Worm (Caenorhabditis elegans) whole organism, L4 larva: ENCODE data around the gene lido-8.

Experiments used
- F10B5.3 ChIP-seq: sonication (generic microtip); optimal IDR thresholded peaks from 2 replicates; lab custom pipeline; 2016; ENCODE audit warnings: mild to moderate bottlenecking, missing genetic modification characterization, missing compliant biosample characterization
- F44E2.7 ChIP-seq: fragments of 200-800 bp; sonication (Bioruptor generic); IDR thresholded peaks from 2 replicates; pipeline ENCODE4 v2.1.2; 2022; ENCODE audit warnings: missing genetic modification characterization, missing compliant biosample characterization
- R02D3.7 ChIP-seq: fragments of 150-350 bp; sonication (generic microtip); optimal IDR thresholded peaks from 3 replicates; lab custom pipeline; 2014; ENCODE audit warnings: missing biosample characterization, missing genetic modification characterization
- T20F7.1 ChIP-seq: fragments of 200-800 bp; sonication (Bioruptor generic); optimal IDR thresholded peaks from 2 replicates; lab custom pipeline; 2018; ENCODE audit warnings: mild to moderate bottlenecking, missing genetic modification characterization, missing compliant biosample characterization
- T26A8.4 ChIP-seq: fragments of 200-800 bp; sonication (Bioruptor generic); IDR thresholded peaks from 2 replicates; pipeline ENCODE4 v1.3.6; 2022; ENCODE audit warnings: missing genetic modification characterization, missing compliant biosample characterization
- Y48G9A.11 ChIP-seq: fragments of 200-800 bp; sonication (Bioruptor generic); IDR thresholded peaks from 2 replicates; pipeline ENCODE4 v1.3.6; 2022; ENCODE audit warnings: missing genetic modification reagents, missing genetic modification characterization, missing compliant biosample characterization
- aly-2 ChIP-seq: sonication (generic microtip); optimal IDR thresholded peaks from 2 replicates; lab custom pipeline; 2018; ENCODE audit warnings: missing biosample characterization, missing genetic modification characterization
- ceh-20 ChIP-seq: fragments of 200-800 bp; sonication (Bioruptor generic); IDR thresholded peaks from 2 replicates; pipeline ENCODE4 v1.3.6; 2022; ENCODE audit warnings: missing genetic modification reagents, missing genetic modification characterization, missing compliant biosample characterization
- ceh-32 ChIP-seq: sonication (generic microtip); optimal IDR thresholded peaks from 2 replicates; lab custom pipeline; 2016; ENCODE audit warnings: mild to moderate bottlenecking, missing genetic modification characterization, missing compliant biosample characterization; ENCODE audit not compliant: poor library complexity
- ceh-44 ChIP-seq: fragments of 200-800 bp; sonication (Bioruptor generic); IDR thresholded peaks from 2 replicates; pipeline ENCODE4 v1.3.6; 2022; ENCODE audit warnings: missing genetic modification reagents, missing genetic modification characterization, missing compliant biosample characterization
- ceh-62 ChIP-seq: sonication (generic microtip); optimal IDR thresholded peaks from 2 replicates; lab custom pipeline; 2017; ENCODE audit warnings: missing biosample characterization, missing genetic modification characterization
- ceh-82 ChIP-seq: sonication (generic microtip); optimal IDR thresholded peaks from 2 replicates; lab custom pipeline; 2017; ENCODE audit warnings: missing biosample characterization, missing genetic modification characterization
- ces-1 ChIP-seq: fragments of 150-350 bp; sonication (generic microtip); optimal IDR thresholded peaks from 4 replicates; lab custom pipeline; 2014; ENCODE audit warnings: missing biosample characterization, missing genetic modification reagents, missing genetic modification characterization
- cey-2 ChIP-seq: sonication (generic microtip); optimal IDR thresholded peaks from 3 replicates; lab custom pipeline; 2017; ENCODE audit warnings: missing genetic modification characterization, mild to moderate bottlenecking, missing compliant biosample characterization, antibody characterized with exemption, borderline replicate concordance; ENCODE audit not compliant: insufficient read depth
- ctbp-1 ChIP-seq: fragments of 200-800 bp; sonication (Bioruptor generic); IDR thresholded peaks from 2 replicates; pipeline ENCODE4 v1.3.6; 2022; ENCODE audit warnings: missing genetic modification reagents, missing genetic modification characterization, missing compliant biosample characterization
- daf-12 ChIP-seq: fragments of 150-350 bp; optimal IDR thresholded peaks from 2 replicates; lab custom pipeline; 2014; ENCODE audit warnings: missing biosample characterization, missing genetic modification reagents, missing genetic modification characterization
- daf-19 ChIP-seq: fragments of 200-800 bp; sonication (Bioruptor generic); conservative IDR thresholded peaks from 2 replicates; pipeline ENCODE4 v1.3.6; 2022; ENCODE audit warnings: missing genetic modification characterization, missing compliant biosample characterization
- dmd-6 ChIP-seq: fragments of 200-800 bp; sonication (Bioruptor generic); IDR thresholded peaks from 2 replicates; pipeline ENCODE4 v1.3.6; 2022; ENCODE audit warnings: missing genetic modification reagents, missing genetic modification characterization, missing compliant biosample characterization
- dpl-1 ChIP-seq: fragments of 150-350 bp; optimal IDR thresholded peaks from 2 replicates; lab custom pipeline; 2014; ENCODE audit warnings: missing biosample characterization, missing genetic modification reagents, missing genetic modification characterization
- egl-27 ChIP-seq: sonication (generic microtip); optimal IDR thresholded peaks from 3 replicates; lab custom pipeline; 2017; ENCODE audit warnings: missing biosample characterization, missing genetic modification reagents, missing genetic modification characterization
- fos-1 ChIP-seq: fragments of 150-350 bp; optimal IDR thresholded peaks from 2 replicates; lab custom pipeline; 2014; ENCODE audit warnings: missing biosample characterization, missing genetic modification characterization
- gei-8 ChIP-seq: fragments of 200-800 bp; sonication (Bioruptor generic); optimal IDR thresholded peaks from 2 replicates; lab custom pipeline; 2018; ENCODE audit warnings: mild to moderate bottlenecking, missing genetic modification characterization, missing compliant biosample characterization
- hif-1 ChIP-seq, 2 experiments: sonication (generic microtip); optimal IDR thresholded peaks; 2 replicates each; lab custom pipeline; 2016 to 2017; ENCODE audit warnings: missing compliant biosample characterization in 2 of 2, missing genetic modification characterization in 2 of 2, missing genetic modification reagents in 2 of 2, missing genotype in 2 of 2, mild to moderate bottlenecking in 1 of 2
- hlh-11 ChIP-seq: fragments of 200-800 bp; sonication (Bioruptor generic); optimal IDR thresholded peaks from 2 replicates; lab custom pipeline; 2018; ENCODE audit warnings: mild to moderate bottlenecking, missing genetic modification characterization, missing compliant biosample characterization
- hmg-1.1 ChIP-seq: fragments of 200-800 bp; sonication (Bioruptor generic); IDR thresholded peaks from 2 replicates; pipeline ENCODE4 v1.3.6; 2022; ENCODE audit warnings: missing genetic modification reagents, missing genetic modification characterization, missing compliant biosample characterization
- lim-7 ChIP-seq: fragments of 200-800 bp; sonication (Bioruptor generic); IDR thresholded peaks from 2 replicates; pipeline ENCODE4 v1.3.6; 2022; ENCODE audit warnings: missing genetic modification characterization, missing compliant biosample characterization
- lin-13 ChIP-seq: fragments of 150-350 bp; optimal IDR thresholded peaks from 2 replicates; lab custom pipeline; 2014; ENCODE audit warnings: missing biosample characterization, missing genetic modification reagents, missing genetic modification characterization
- lin-15B ChIP-seq: fragments of 150-350 bp; sonication (generic microtip); optimal IDR thresholded peaks from 3 replicates; lab custom pipeline; 2014; ENCODE audit warnings: missing biosample characterization, missing genetic modification characterization
- lin-29 ChIP-seq: fragments of 200-800 bp; sonication (Bioruptor generic); IDR thresholded peaks from 2 replicates; pipeline ENCODE4 v1.3.6; 2022; ENCODE audit warnings: missing genetic modification reagents, missing genetic modification characterization, missing compliant biosample characterization
- lir-3 ChIP-seq: sonication (generic microtip); optimal IDR thresholded peaks from 2 replicates; lab custom pipeline; 2016; ENCODE audit warnings: mild to moderate bottlenecking, missing genetic modification characterization, missing compliant biosample characterization
- madf-5 ChIP-seq, 2 experiments: fragments of 200-800 bp; sonication (Bioruptor generic); IDR thresholded peaks; 2 replicates each; pipeline ENCODE4 v1.3.6; 2022; ENCODE audit warnings: missing compliant biosample characterization in 2 of 2, missing genetic modification characterization in 2 of 2
- madf-9 ChIP-seq: fragments of 200-800 bp; sonication (Bioruptor generic); conservative IDR thresholded peaks from 2 replicates; pipeline ENCODE4 v1.3.6; 2022; ENCODE audit warnings: missing genetic modification reagents, missing genetic modification characterization, missing compliant biosample characterization
- mdl-1 ChIP-seq, 2 experiments: fragments of 150-350 bp in 1 of 2; sonication (generic microtip) in 1 of 2; optimal IDR thresholded peaks; 2 replicates each; lab custom pipeline; 2014 to 2017; ENCODE audit warnings: missing biosample characterization in 2 of 2, missing genetic modification characterization in 2 of 2
- mep-1 ChIP-seq: fragments of 150-350 bp; sonication (generic microtip); optimal IDR thresholded peaks from 3 replicates; lab custom pipeline; 2014; ENCODE audit warnings: missing biosample characterization, missing genetic modification characterization
- mxl-2 ChIP-seq: fragments of 200-800 bp; sonication (Bioruptor generic); conservative IDR thresholded peaks from 2 replicates; pipeline ENCODE4 v1.3.6; 2022; ENCODE audit warnings: missing genetic modification reagents, missing genetic modification characterization, missing compliant biosample characterization
- nhr-25 ChIP-seq: sonication (generic microtip); optimal IDR thresholded peaks from 2 replicates; lab custom pipeline; 2017; ENCODE audit warnings: missing genetic modification characterization, mild to moderate bottlenecking, missing compliant biosample characterization, antibody characterized with exemption, moderate library complexity, borderline replicate concordance; ENCODE audit not compliant: insufficient read depth
- nhr-48 ChIP-seq: sonication (generic microtip); optimal IDR thresholded peaks from 2 replicates; lab custom pipeline; 2016; ENCODE audit warnings: mild to moderate bottlenecking, missing genetic modification characterization, missing compliant biosample characterization
- nhr-6 ChIP-seq: fragments of 150-350 bp; optimal IDR thresholded peaks from 2 replicates; lab custom pipeline; 2014; ENCODE audit warnings: missing biosample characterization, missing genetic modification characterization
- php-3 ChIP-seq: fragments of 200-800 bp; sonication (Bioruptor generic); IDR thresholded peaks from 2 replicates; pipeline ENCODE4 v1.3.6; 2022; ENCODE audit warnings: missing genetic modification reagents, missing genetic modification characterization, missing compliant biosample characterization
- pqm-1 ChIP-seq: sonication (generic microtip); optimal IDR thresholded peaks from 2 replicates; lab custom pipeline; 2017; ENCODE audit warnings: missing biosample characterization, missing genetic modification characterization
- rbr-2 ChIP-seq: sonication (generic microtip); optimal IDR thresholded peaks from 2 replicates; lab custom pipeline; 2016; ENCODE audit warnings: missing genotype, missing genetic modification characterization, missing compliant biosample characterization
- sdz-12 ChIP-seq: fragments of 200-800 bp; sonication (Bioruptor generic); optimal IDR thresholded peaks from 2 replicates; lab custom pipeline; 2018; ENCODE audit warnings: mild to moderate bottlenecking, missing genetic modification characterization, missing compliant biosample characterization
- set-16 ChIP-seq: fragments of 200-800 bp; sonication (Bioruptor generic); IDR thresholded peaks from 2 replicates; pipeline ENCODE4 v1.3.6; 2022; ENCODE audit warnings: missing genetic modification reagents, missing genetic modification characterization, missing compliant biosample characterization
- skn-1 ChIP-seq: fragments of 150-350 bp; optimal IDR thresholded peaks from 2 replicates; lab custom pipeline; 2014; ENCODE audit warnings: missing biosample characterization, missing genetic modification characterization
- unc-130 ChIP-seq: sonication (generic microtip); optimal IDR thresholded peaks from 2 replicates; lab custom pipeline; 2016; ENCODE audit warnings: missing genetic modification reagents, missing genetic modification characterization, missing compliant biosample characterization
- unc-62 ChIP-seq, 3 experiments: fragments of 150-350 bp in 1 of 3; sonication (generic microtip); optimal IDR thresholded peaks in 2 of 3; peaks in 1 of 3; 1 replicate in 1 of 3; 2 replicates in 2 of 3; lab custom pipeline; 2014 to 2017; ENCODE audit warnings: missing biosample characterization in 3 of 3, missing genetic modification characterization in 3 of 3, missing genetic modification reagents in 3 of 3, missing genotype in 1 of 3
- vab-7 ChIP-seq: fragments of 200-800 bp; sonication (Bioruptor generic); IDR thresholded peaks from 2 replicates; pipeline ENCODE4 v1.3.6; 2022; ENCODE audit warnings: missing genetic modification reagents, missing genetic modification characterization, missing compliant biosample characterization
- zfp-3 ChIP-seq: fragments of 200-800 bp; sonication (Bioruptor generic); conservative IDR thresholded peaks from 2 replicates; pipeline ENCODE4 v1.3.6; 2022; ENCODE audit warnings: missing genetic modification reagents, missing genetic modification characterization, missing compliant biosample characterization
- zip-2 ChIP-seq: fragments of 150-350 bp; optimal IDR thresholded peaks from 2 replicates; lab custom pipeline; 2014; ENCODE audit warnings: missing biosample characterization, missing genetic modification characterization
- ztf-11 ChIP-seq: fragments of 150-350 bp; optimal IDR thresholded peaks from 2 replicates; lab custom pipeline; 2014; ENCODE audit warnings: missing biosample characterization, missing genetic modification characterization
- ztf-7 ChIP-seq: fragments of 150-350 bp; optimal IDR thresholded peaks from 2 replicates; lab custom pipeline; 2014; ENCODE audit warnings: missing biosample characterization, missing genetic modification characterization

The lido-8 gene

DNA sequence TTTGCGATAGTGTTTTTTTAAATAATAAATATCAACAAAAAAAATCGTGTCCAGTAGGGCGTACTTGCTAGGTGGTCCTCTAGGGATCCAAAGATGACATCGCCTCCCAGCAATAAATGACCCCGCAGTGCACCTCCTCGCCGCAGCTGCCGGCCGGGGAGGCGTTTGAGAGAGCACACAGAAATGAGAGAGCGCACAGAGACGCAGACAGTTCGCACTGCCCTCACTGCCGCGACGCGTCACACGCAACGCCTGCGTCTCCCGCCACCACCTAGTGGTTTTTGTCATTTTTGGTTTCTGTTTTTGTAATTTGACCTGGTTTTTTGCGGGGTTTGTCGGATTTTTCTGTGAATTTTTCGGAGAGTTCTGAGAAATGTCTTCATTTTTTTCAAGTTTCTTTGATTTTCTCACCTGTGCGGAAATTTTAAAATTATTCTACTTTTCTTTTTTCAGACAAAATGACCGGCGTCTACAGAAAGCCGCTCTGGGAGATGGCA, 8.9 kb upstream of the lido-8 start, which contains the start of gene lido-7 (continued):
- no peak for TF ChIP-seq zfp-3 (GFP tag; lab: Robert Waterston, UW)
- TF ChIP-seq ceh-82, result no peak
- TF ChIP-seq nhr-25 (tag; lab: Kevin White, UChicago), result no peak
- no peak for TF ChIP-seq aly-2
- TF ChIP-seq lim-7 (GFP tag; lab: Robert Waterston, UW), result no peak
- TF ChIP-seq lin-29 (GFP tag; lab: Robert Waterston, UW), result no peak
- no peak for TF ChIP-seq ceh-20 (GFP tag; lab: Robert Waterston, UW)
- TF ChIP-seq hlh-11 (tag; lab: Kevin White, UChicago), result peak; percentile 71
- TF ChIP-seq R02D3.7, result no peak
- TF ChIP-seq fos-1, result no peak
- TF ChIP-seq unc-62 (GFP tag; optimal IDR thresholded peaks at IDR 0.05 in 1 of 2; lab: Kevin White, UChicago), result peak in 1 of 2 experiments; percentile 1
- no peak for TF ChIP-seq unc-62 (tag; optimal IDR thresholded peaks at IDR 0.05; lab: Kevin White, UChicago)
- no peak for TF ChIP-seq unc-130 (GFP tag; lab: Kevin White, UChicago)
- no peak for TF ChIP-seq skn-1
- TF ChIP-seq lin-13 (GFP tag; lab: Kevin White, UChicago), result no peak
- TF ChIP-seq dpl-1 (GFP tag; lab: Kevin White, UChicago), result peak; percentile 8
- no peak for TF ChIP-seq madf-5 (GFP tag; IDR thresholded peaks at IDR 0.05; lab: Robert Waterston, UW)
- TF ChIP-seq nhr-48 (tag; lab: Kevin White, UChicago), result peak; percentile 52
- TF ChIP-seq dmd-6, result peak; percentile 73
- TF ChIP-seq daf-12 (tag; lab: Kevin White, UChicago), result no peak
- no peak for TF ChIP-seq F44E2.7 (GFP tag; lab: Robert Waterston, UW)
- no peak for TF ChIP-seq lin-15B (tag; lab: Kevin White, UChicago)
- no peak for TF ChIP-seq vab-7
- no peak for TF ChIP-seq egl-27 (tag; lab: Kevin White, UChicago)
- no peak for TF ChIP-seq zip-2
- TF ChIP-seq T20F7.1, result no peak
- no peak for TF ChIP-seq pqm-1 (tag; lab: Kevin White, UChicago)
- TF ChIP-seq set-16 (GFP tag; lab: Robert Waterston, UW), result peak; percentile 93
- no peak for TF ChIP-seq cey-2 (tag; lab: Kevin White, UChicago)
- TF ChIP-seq sdz-12 (GFP tag; lab: Kevin White, UChicago), result no peak
- no peak for TF ChIP-seq mxl-2
- TF ChIP-seq gei-8 (GFP tag; lab: Kevin White, UChicago), result no peak
- no peak for TF ChIP-seq ceh-44 (GFP tag; lab: Robert Waterston, UW)
- peak in 1 of 2 experiments; percentile 46 for TF ChIP-seq mdl-1 (tag; optimal IDR thresholded peaks at IDR 0.05; lab: Kevin White, UChicago)
- peak; percentile 48 for TF ChIP-seq mep-1 (tag; lab: Kevin White, UChicago)
- no peak for TF ChIP-seq lir-3 (tag; lab: Kevin White, UChicago)
- peak; percentile 27; the same call in 1 of the 2 replicates for TF ChIP-seq ctbp-1
- TF ChIP-seq F10B5.3 (tag; lab: Kevin White, UChicago), result no peak
- no peak for TF ChIP-seq ceh-62 (tag; lab: Kevin White, UChicago)
- TF ChIP-seq ztf-11 (tag; lab: Kevin White, UChicago), result no peak
- peak; percentile 52 for TF ChIP-seq rbr-2
- no peak for TF ChIP-seq nhr-6 (tag; lab: Kevin White, UChicago)
- TF ChIP-seq ceh-32 (tag; lab: Kevin White, UChicago), result no peak
- TF ChIP-seq T26A8.4 (GFP tag; lab: Robert Waterston, UW), result peak; percentile 33; the same call in 1 of the 2 replicates
- no peak for TF ChIP-seq Y48G9A.11
- peak; percentile 74 for TF ChIP-seq hmg-1.1 (GFP tag; lab: Robert Waterston, UW)
- no peak for TF ChIP-seq php-3 (GFP tag; lab: Robert Waterston, UW)
- TF ChIP-seq ztf-7 (tag; lab: Kevin White, UChicago), result no peak
- no peak for TF ChIP-seq hif-1 (tag; optimal IDR thresholded peaks at IDR 0.05; lab: Kevin White, UChicago)
- TF ChIP-seq daf-19 (GFP tag; lab: Robert Waterston, UW), result no peak
- TF ChIP-seq madf-9 (GFP tag; lab: Robert Waterston, UW), result no peak
- no peak for TF ChIP-seq ces-1
